Worm (Caenorhabditis elegans): ENCODE data around the gene T19D12.5.
"Not testable (repeated sequence)": the region's sequence is repeated elsewhere in the genome, so short reads cannot be mapped to it uniquely, and the experiment has no call there.

T19D12.5 gene

DNA sequence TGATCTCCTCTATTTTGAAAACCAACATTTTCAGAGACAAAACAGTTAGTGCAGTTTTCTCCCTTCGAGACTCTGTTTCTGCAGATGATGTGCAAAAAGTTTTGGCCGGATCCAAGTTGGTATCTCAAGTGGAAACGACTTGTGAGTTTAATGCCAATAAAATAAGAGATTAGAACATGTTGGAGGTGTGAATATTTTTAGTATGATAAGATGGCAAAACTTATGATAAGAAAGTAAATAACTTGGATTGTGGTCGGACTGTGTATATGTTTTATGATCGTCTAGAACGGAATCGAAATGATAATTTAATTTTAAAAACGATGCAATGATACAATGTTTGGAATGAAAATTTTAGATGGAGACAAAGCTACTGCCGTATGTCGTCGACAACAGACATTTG, 4.0 kb downstream of the T19D12.5 start:
- TF ChIP-seq dpl-1 (GFP tag; optimal IDR thresholded peaks at IDR 0.05): no peak
- no peak for TF ChIP-seq B0019.2 (GFP tag; conservative IDR thresholded peaks at IDR 0.05)
- TF ChIP-seq ets-4 (GFP tag; optimal IDR thresholded peaks at IDR 0.05): no peak
- TF ChIP-seq let-526 (GFP tag; IDR thresholded peaks at IDR 0.05): no peak
- no peak for TF ChIP-seq mes-4 (tag; optimal IDR thresholded peaks at IDR 0.05)
- TF ChIP-seq F57C9.4 (tag; optimal IDR thresholded peaks at IDR 0.05): no peak
- TF ChIP-seq F52B5.7 (tag; optimal IDR thresholded peaks at IDR 0.05): no peak
- TF ChIP-seq ceh-100 (GFP tag; IDR thresholded peaks at IDR 0.05): no peak
- no peak for TF ChIP-seq unc-130 (GFP tag; optimal IDR thresholded peaks at IDR 0.05)
- no peak for TF ChIP-seq nfya-1 (tag; optimal IDR thresholded peaks at IDR 0.05; ENCODE audit: borderline replicate concordance, insufficient read depth)
- TF ChIP-seq snpc-3.4 (tag; optimal IDR thresholded peaks at IDR 0.05): no peak
- TF ChIP-seq lin-35 (GFP tag; optimal IDR thresholded peaks at IDR 0.05): no peak
- no peak for TF ChIP-seq lin-54 (GFP tag; optimal IDR thresholded peaks at IDR 0.05)
- TF ChIP-seq dox-1 (GFP tag; IDR thresholded peaks at IDR 0.05): no peak
- TF ChIP-seq ceh-27 (GFP tag; optimal IDR thresholded peaks at IDR 0.05): no peak
- TF ChIP-seq sdz-38 (tag; optimal IDR thresholded peaks at IDR 0.05): no peak

ce11 chrII:6630811-6631210, 5.2 kb downstream of the T19D12.5 start, which contains the start of gene T19D12.4:
Gene T19D12.4, plus strand, starts transcription at chrII:6631105.
- TF ChIP-seq nfya-2 (GFP tag; IDR thresholded peaks at IDR 0.05) (no peak), nhr-80 (tag; optimal IDR thresholded peaks at IDR 0.05) (peak; percentile 11)

DNA sequence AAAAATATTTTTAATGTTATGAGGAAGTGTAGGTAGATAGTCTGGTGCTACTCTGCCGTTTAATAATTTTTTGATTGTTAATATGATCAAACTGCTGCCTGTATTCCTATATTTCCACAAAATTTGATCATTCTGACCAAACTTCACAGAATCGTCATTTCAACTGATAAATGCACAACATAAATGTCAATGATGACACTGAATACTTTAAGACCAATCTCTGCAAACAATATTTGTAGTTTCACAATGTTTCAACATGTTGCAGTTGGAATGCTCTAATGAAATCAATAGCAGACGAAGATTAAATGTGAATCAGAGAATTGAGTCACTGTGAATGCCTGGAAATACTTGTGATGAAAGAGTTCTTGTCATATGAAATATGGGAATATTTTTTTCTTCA, 6.3 kb downstream of the T19D12.5 start:
- TF ChIP-seq lin-26 (GFP tag; IDR thresholded peaks at IDR 0.05): no peak
- TF ChIP-seq nhr-80 (tag; optimal IDR thresholded peaks at IDR 0.05): peak; percentile 1
- peak; percentile 88 for TF ChIP-seq unc-62 (GFP tag; optimal IDR thresholded peaks at IDR 0.05)

ce11 chrII:6628397-6628796, 7.6 kb downstream of the T19D12.5 start:
- no peak for TF ChIP-seq gei-17 (GFP tag; optimal IDR thresholded peaks at IDR 0.05)
- no peak for TF ChIP-seq attf-3 (GFP tag; conservative IDR thresholded peaks at IDR 0.05)
- no peak for TF ChIP-seq nfya-1 (tag; optimal IDR thresholded peaks at IDR 0.05; ENCODE audit: borderline replicate concordance, insufficient read depth)
- TF ChIP-seq F37B4.10 (GFP tag; IDR thresholded peaks at IDR 0.05): no peak
- TF ChIP-seq F33H1.4 (GFP tag; IDR thresholded peaks at IDR 0.05): no peak
- TF ChIP-seq lin-40 (tag; optimal IDR thresholded peaks at IDR 0.05): no peak
- TF ChIP-seq T26A5.8 (tag; optimal IDR thresholded peaks at IDR 0.05): no peak
- TF ChIP-seq nhr-80 (tag; optimal IDR thresholded peaks at IDR 0.05): peak; percentile 28
- TF ChIP-seq tbx-9 (tag; optimal IDR thresholded peaks at IDR 0.05; ENCODE audit: borderline replicate concordance): no peak

- not testable (repeated sequence) for TF ChIP-seq lsy-27 (tag; optimal IDR thresholded peaks at IDR 0.05; ENCODE audit: borderline replicate concordance, insufficient read depth); nhr-120 (GFP tag; IDR thresholded peaks at IDR 0.05); F22D6.2 (tag; optimal IDR thresholded peaks at IDR 0.05)
Observed at ce11 chrII:6627182-6627581, 8.9 kb downstream of the T19D12.5 start, which contains the start of the genes F54H5.5 and F54H5.2. Gene F54H5.5, minus strand, starts transcription at chrII:6627282. Gene F54H5.2, plus strand, starts transcription at chrII:6627484.

- peak; percentile 0 for TF ChIP-seq nhr-80 (tag; optimal IDR thresholded peaks at IDR 0.05)
- TF ChIP-seq C06A6.2 (GFP tag; conservative IDR thresholded peaks at IDR 0.05): no peak
Observed at ce11 chrII:6625302-6625701, 10.7 kb downstream of the T19D12.5 start, which contains the start of gene F54H5.14. Gene F54H5.14, minus strand, starts transcription at chrII:6625402.

All from whole organism, young adult.